Worm (Caenorhabditis elegans) whole organism, L3 larva: Measurements from ENCODE around the gene T19C3.3.

ENCODE experiments used
- ceh-16 ChIP-seq: sonication (generic microtip); optimal IDR thresholded peaks from 2 replicates; lab custom pipeline; 2017; ENCODE audit warnings: missing biosample characterization, missing genetic modification characterization
- pha-4 ChIP-seq: fragments of 150-350 bp; optimal IDR thresholded peaks from 2 replicates; lab custom pipeline; 2014; ENCODE audit warnings: missing biosample characterization, missing genetic modification reagents, missing genetic modification characterization
- pqm-1 ChIP-seq: fragments of 150-350 bp; optimal IDR thresholded peaks from 2 replicates; lab custom pipeline; 2017; ENCODE audit warnings: missing biosample characterization, missing genetic modification characterization, inconsistent platforms
- skn-1 ChIP-seq: fragments of 150-350 bp; optimal IDR thresholded peaks from 2 replicates; lab custom pipeline; 2014; ENCODE audit warnings: missing biosample characterization, missing genetic modification characterization
- snpc-4 ChIP-seq: fragments of 150-350 bp; optimal IDR thresholded peaks from 2 replicates; lab custom pipeline; 2014; ENCODE audit warnings: missing biosample characterization, missing genetic modification characterization
- unc-62 ChIP-seq: fragments of 150-350 bp; sonication (generic microtip); optimal IDR thresholded peaks from 4 replicates; lab custom pipeline; 2014; ENCODE audit warnings: missing biosample characterization, missing genetic modification reagents, missing genetic modification characterization
- zag-1 ChIP-seq: fragments of 150-350 bp; optimal IDR thresholded peaks from 2 replicates; lab custom pipeline; 2014; ENCODE audit warnings: missing biosample characterization, missing genetic modification characterization

DNA sequence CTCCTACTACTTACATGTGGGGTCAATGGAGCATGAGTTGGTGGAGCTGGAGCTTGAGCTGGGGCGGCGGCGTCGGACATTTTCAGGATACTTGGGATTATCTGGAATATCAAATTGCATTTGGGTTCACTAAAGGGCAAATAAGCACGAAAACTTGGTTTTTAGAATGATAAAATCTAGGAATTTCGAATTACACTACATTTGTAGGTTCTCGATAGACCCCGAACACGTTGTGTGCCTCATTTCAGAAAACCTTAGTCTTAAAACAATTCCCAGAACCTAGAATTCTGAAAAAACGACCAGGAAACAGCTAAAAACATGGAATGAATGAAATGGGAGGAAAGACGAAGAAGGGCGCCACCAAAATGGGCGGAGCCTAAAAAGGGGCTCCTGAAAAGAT lies at the start of gene T19C3.3:
- no peak for TF ChIP-seq zag-1
- TF ChIP-seq ceh-16 (tag; lab: Kevin White, UChicago), result no peak
- TF ChIP-seq pha-4 (tag; lab: Kevin White, UChicago), result no peak
- TF ChIP-seq pqm-1 (tag; lab: Kevin White, UChicago), result no peak
- no peak for TF ChIP-seq snpc-4 (tag; lab: Kevin White, UChicago)
- TF ChIP-seq unc-62 (GFP tag; lab: Kevin White, UChicago), result no peak
- no peak for TF ChIP-seq skn-1 (tag; lab: Kevin White, UChicago)
